Worm (Caenorhabditis elegans) whole organism, mixed stage, embryonic: Measurements from ENCODE around the gene B0334.13.

Experiments
- M03D4.4 ChIP-seq: sonication (generic microtip); optimal IDR thresholded peaks from 2 replicates; lab custom pipeline; 2017; ENCODE audit warnings: mild to moderate bottlenecking, missing genetic modification characterization, missing compliant biosample characterization
- bed-3 ChIP-seq: fragments of 200-800 bp; sonication (Bioruptor generic); optimal IDR thresholded peaks from 3 replicates; lab custom pipeline; 2018; ENCODE audit warnings: mild to moderate bottlenecking, missing genetic modification characterization, moderate library complexity, missing compliant biosample characterization
- blmp-1 ChIP-seq: fragments of 150-350 bp; optimal IDR thresholded peaks from 2 replicates; lab custom pipeline; 2014; ENCODE audit warnings: missing biosample characterization, missing genetic modification characterization
- ceh-43 ChIP-seq: fragments of 200-800 bp; sonication (Bioruptor generic); optimal IDR thresholded peaks from 2 replicates; lab custom pipeline; 2018; ENCODE audit warnings: mild to moderate bottlenecking, missing genetic modification characterization, moderate library complexity, missing compliant biosample characterization
- ceh-83 ChIP-seq: fragments of 200-800 bp; sonication (Bioruptor generic); optimal IDR thresholded peaks from 2 replicates; lab custom pipeline; 2018; ENCODE audit warnings: mild to moderate bottlenecking, missing genetic modification characterization, missing compliant biosample characterization
- ces-1 ChIP-seq: fragments of 150-350 bp; optimal IDR thresholded peaks from 2 replicates; lab custom pipeline; 2014; ENCODE audit warnings: missing biosample characterization, missing genetic modification reagents, missing genetic modification characterization
- drap-1 ChIP-seq: fragments of 200-800 bp; sonication (Bioruptor generic); optimal IDR thresholded peaks from 3 replicates; lab custom pipeline; 2018; ENCODE audit warnings: mild to moderate bottlenecking, missing genetic modification characterization, missing compliant biosample characterization
- flh-1 ChIP-seq: fragments of 200-800 bp; sonication (Bioruptor generic); optimal IDR thresholded peaks from 2 replicates; lab custom pipeline; 2018; ENCODE audit warnings: mild to moderate bottlenecking, missing genetic modification characterization, moderate library complexity, missing compliant biosample characterization
- ham-2 ChIP-seq: fragments of 200-800 bp; sonication (Bioruptor generic); optimal IDR thresholded peaks from 2 replicates; lab custom pipeline; 2018; ENCODE audit warnings: mild to moderate bottlenecking, missing genetic modification characterization, missing compliant biosample characterization
- lin-32 ChIP-seq: fragments of 200-800 bp; sonication (Bioruptor generic); optimal IDR thresholded peaks from 2 replicates; lab custom pipeline; 2018; ENCODE audit warnings: mild to moderate bottlenecking, missing genetic modification characterization, missing compliant biosample characterization
- lsy-2 ChIP-seq: fragments of 150-350 bp; optimal IDR thresholded peaks from 2 replicates; lab custom pipeline; 2014; ENCODE audit warnings: missing biosample characterization, missing genetic modification characterization
- mab-5 ChIP-seq: fragments of 150-350 bp; optimal IDR thresholded peaks from 2 replicates; lab custom pipeline; 2014; ENCODE audit warnings: missing biosample characterization, missing genetic modification characterization
- mep-1 ChIP-seq: fragments of 150-350 bp; optimal IDR thresholded peaks from 2 replicates; lab custom pipeline; 2017; ENCODE audit warnings: missing biosample characterization, missing genetic modification reagents, missing genetic modification characterization, inconsistent platforms
- mls-2 ChIP-seq: sonication (generic microtip); optimal IDR thresholded peaks from 2 replicates; lab custom pipeline; 2016; ENCODE audit warnings: mild to moderate bottlenecking, missing genetic modification characterization, moderate library complexity, missing compliant biosample characterization
- nhr-12 ChIP-seq: fragments of 150-350 bp; optimal IDR thresholded peaks from 2 replicates; lab custom pipeline; 2014; ENCODE audit warnings: missing biosample characterization, missing genetic modification characterization
- nhr-2 ChIP-seq: fragments of 150-350 bp; optimal IDR thresholded peaks from 2 replicates; lab custom pipeline; 2014; ENCODE audit warnings: missing biosample characterization, missing genetic modification characterization
- nhr-237 ChIP-seq: fragments of 150-350 bp; optimal IDR thresholded peaks from 2 replicates; lab custom pipeline; 2014; ENCODE audit warnings: missing biosample characterization, missing genetic modification characterization
- nhr-28 ChIP-seq: fragments of 150-350 bp; optimal IDR thresholded peaks from 2 replicates; lab custom pipeline; 2014; ENCODE audit warnings: missing biosample characterization, missing genetic modification characterization
- nhr-76 ChIP-seq: sonication (generic microtip); optimal IDR thresholded peaks from 2 replicates; lab custom pipeline; 2017; ENCODE audit warnings: missing biosample characterization, missing genetic modification characterization
- pha-4 ChIP-seq: fragments of 150-350 bp; optimal IDR thresholded peaks from 2 replicates; lab custom pipeline; 2018; ENCODE audit warnings: missing biosample characterization, missing genetic modification reagents, missing genetic modification characterization
- snpc-4 ChIP-seq: fragments of 150-350 bp; optimal IDR thresholded peaks from 2 replicates; lab custom pipeline; 2014; ENCODE audit warnings: missing biosample characterization, missing genetic modification characterization
- sptf-1 ChIP-seq: sonication (generic microtip); optimal IDR thresholded peaks from 2 replicates; lab custom pipeline; 2017; ENCODE audit warnings: mild to moderate bottlenecking, missing genetic modification characterization, moderate library complexity, missing compliant biosample characterization
- tbx-8 ChIP-seq: fragments of 200-800 bp; sonication (Bioruptor generic); optimal IDR thresholded peaks from 2 replicates; lab custom pipeline; 2018; ENCODE audit warnings: mild to moderate bottlenecking, missing genetic modification characterization, moderate library complexity, missing compliant biosample characterization
- unc-120 ChIP-seq: sonication (generic microtip); optimal IDR thresholded peaks from 2 replicates; lab custom pipeline; 2017; ENCODE audit warnings: missing genetic modification characterization, missing compliant biosample characterization; ENCODE audit not compliant: poor library complexity, severe bottlenecking
- unc-39 ChIP-seq: fragments of 150-350 bp; optimal IDR thresholded peaks from 2 replicates; lab custom pipeline; 2014; ENCODE audit warnings: missing biosample characterization, missing genetic modification characterization
- unc-62 ChIP-seq: fragments of 150-350 bp; optimal IDR thresholded peaks from 2 replicates; lab custom pipeline; 2014; ENCODE audit warnings: missing biosample characterization, missing genetic modification reagents, missing genetic modification characterization
- zip-8 ChIP-seq: fragments of 150-350 bp; optimal IDR thresholded peaks from 2 replicates; lab custom pipeline; 2014; ENCODE audit warnings: missing biosample characterization, missing genetic modification characterization
- ztf-11 ChIP-seq: fragments of 150-350 bp; optimal IDR thresholded peaks from 2 replicates; lab custom pipeline; 2014; ENCODE audit warnings: missing biosample characterization, missing genetic modification characterization

B0334.13 gene

ce11 chrII:11443862-11444261 is 44.2 kb upstream of the B0334.13 start, which contains the start of gene adbp-1:
Gene adbp-1, plus strand, starts transcription at chrII:11444162.
- TF ChIP-seq blmp-1 (tag; lab: Kevin White, UChicago) (no peak), ces-1 (GFP tag; lab: Kevin White, UChicago) (no peak), nhr-12 (tag; lab: Kevin White, UChicago) (no peak), M03D4.4 (tag; lab: Kevin White, UChicago) (no peak), nhr-2 (no peak), snpc-4 (tag; lab: Kevin White, UChicago) (no peak), pha-4 (tag; lab: Kevin White, UChicago) (no peak)

DNA sequence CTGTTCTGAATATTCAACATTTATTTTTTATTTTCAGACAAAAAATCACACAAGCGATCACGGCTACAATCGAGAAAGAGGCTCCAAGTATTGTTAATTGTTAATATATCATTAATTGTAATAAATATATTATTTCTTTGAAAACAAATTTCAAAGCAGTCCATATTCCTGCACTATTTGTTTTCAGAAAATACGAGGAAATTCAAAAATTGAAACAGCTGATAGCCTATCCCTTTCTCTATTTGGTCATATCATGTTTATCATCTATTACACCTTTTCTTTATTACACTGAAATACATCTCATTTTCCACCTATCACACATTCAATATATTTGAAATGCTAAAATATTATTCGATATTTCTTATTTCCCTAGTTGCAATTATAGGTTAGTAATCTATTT is 43.1 kb upstream of the B0334.13 start, which contains the start of gene W02B12.13:
W02B12.13 (plus strand) TSS at position 301 of the 400 bp plus-strand sequence.
- TF ChIP-seq drap-1 (no peak), ztf-11 (tag; lab: Kevin White, UChicago) (no peak), mep-1 (tag; lab: Kevin White, UChicago) (no peak), tbx-8 (GFP tag; lab: Kevin White, UChicago) (no peak), unc-39 (tag; lab: Kevin White, UChicago) (no peak), snpc-4 (tag; lab: Kevin White, UChicago) (no peak), sptf-1 (no peak), flh-1 (no peak), ham-2 (no peak), ces-1 (GFP tag; lab: Kevin White, UChicago) (no peak)

ce11 chrII:11448753-11449152 is 39.3 kb upstream of the B0334.13 start, which contains the start of gene W02B12.1:
Gene W02B12.1, plus strand, starts transcription at chrII:11449021.
- TF ChIP-seq zip-8 (tag; lab: Kevin White, UChicago) (no peak), ceh-43 (GFP tag; lab: Kevin White, UChicago) (no peak), lsy-2 (tag; lab: Kevin White, UChicago) (no peak), ztf-11 (tag; lab: Kevin White, UChicago) (no peak), nhr-237 (tag; lab: Kevin White, UChicago) (no peak), drap-1 (no peak), nhr-76 (tag; lab: Kevin White, UChicago) (no peak), lin-32 (GFP tag; lab: Kevin White, UChicago) (no peak), mab-5 (tag; lab: Kevin White, UChicago) (no peak), pha-4 (tag; lab: Kevin White, UChicago) (no peak), mep-1 (tag; lab: Kevin White, UChicago) (no peak), bed-3 (GFP tag; lab: Kevin White, UChicago) (no peak), ces-1 (GFP tag; lab: Kevin White, UChicago) (no peak)
- TF ChIP-seq, all 35 proteins: peak for 0

DNA sequence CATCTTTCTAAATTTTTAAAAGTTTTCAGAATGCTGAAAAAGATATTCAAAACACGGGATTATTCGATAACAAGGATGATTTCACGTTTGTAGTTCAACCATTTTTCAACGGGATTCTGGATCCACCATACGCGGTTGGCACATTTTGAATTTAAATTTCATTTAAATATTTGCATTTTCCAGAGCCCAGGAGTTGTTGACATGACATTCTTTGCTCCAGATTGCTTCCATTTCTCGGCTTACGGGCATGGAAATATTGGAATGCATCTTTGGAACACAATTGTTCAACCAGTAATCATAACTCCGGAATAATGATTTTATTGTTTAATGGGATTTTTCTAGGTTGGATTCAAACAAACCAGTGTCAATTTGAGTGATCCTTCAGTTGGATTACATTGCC is 37.2 kb upstream of the B0334.13 start:
- TF ChIP-seq tbx-8 (GFP tag; lab: Kevin White, UChicago) (no peak), unc-120 (tag; lab: Kevin White, UChicago) (no peak), lsy-2 (tag; lab: Kevin White, UChicago) (no peak), zip-8 (tag; lab: Kevin White, UChicago) (no peak), nhr-12 (tag; lab: Kevin White, UChicago) (no peak), drap-1 (no peak), mep-1 (tag; lab: Kevin White, UChicago) (no peak), lin-32 (GFP tag; lab: Kevin White, UChicago) (no peak), nhr-28 (tag; lab: Kevin White, UChicago) (no peak)

ce11 chrII:11451738-11452137 is 36.4 kb upstream of the B0334.13 start:
- no peak for TF ChIP-seq nhr-76 (tag; lab: Kevin White, UChicago)
- no peak for TF ChIP-seq ceh-83
- TF ChIP-seq unc-62 (GFP tag; lab: Kevin White, UChicago) = no peak
- no peak for TF ChIP-seq flh-1
- no peak for TF ChIP-seq lsy-2 (tag; lab: Kevin White, UChicago)

DNA sequence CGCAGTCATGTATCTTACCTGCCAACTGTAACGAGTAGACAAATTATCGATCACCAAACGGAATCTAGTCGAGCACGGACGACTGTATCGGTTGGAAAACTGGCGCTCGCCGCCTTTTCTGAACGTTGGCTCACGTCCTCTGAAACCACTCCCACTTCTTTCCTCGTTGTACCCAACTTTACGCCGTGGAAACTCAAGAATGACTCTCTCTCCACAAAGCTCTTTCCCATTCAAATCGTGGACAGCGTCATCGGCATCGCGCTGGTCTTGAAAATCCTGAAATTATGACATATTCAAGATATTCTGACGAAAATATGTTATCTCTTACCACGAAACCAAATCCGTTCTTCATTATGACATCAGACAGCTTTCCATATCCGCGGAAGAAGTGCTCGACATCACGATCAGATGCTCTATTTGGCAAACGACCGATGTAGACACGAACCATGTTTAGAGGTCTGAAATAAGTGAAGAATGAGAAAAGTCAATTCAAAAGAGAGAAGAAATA is 35.5 kb upstream of the B0334.13 start, which contains the start of gene rsp-2:
rsp-2 (minus strand) TSS at position 458 of the 508 bp plus-strand sequence.
- TF ChIP-seq flh-1 (no peak), mab-5 (tag; lab: Kevin White, UChicago) (no peak), zip-8 (tag; lab: Kevin White, UChicago) (no peak), snpc-4 (tag; lab: Kevin White, UChicago) (no peak), mls-2 (tag; lab: Kevin White, UChicago) (no peak), sptf-1 (no peak), nhr-237 (tag; lab: Kevin White, UChicago) (no peak)
